Fruit fly (Drosophila melanogaster) whole organism, adult: ENCODE data around the gene pyd.

ENCODE experiments used
- CG11617 ChIP-seq: fragments of 200-800 bp; sonication (Bioruptor generic); optimal IDR thresholded peaks from 2 replicates; lab custom pipeline; 2017; ENCODE audit warnings: mild to moderate bottlenecking, missing biosample characterization, missing genetic modification reagents, missing genetic modification characterization
- CG12768 ChIP-seq: fragments of 200-800 bp; sonication (Bioruptor generic); optimal IDR thresholded peaks from 2 replicates; lab custom pipeline; 2017; ENCODE audit warnings: missing biosample characterization, missing genetic modification characterization, mild to moderate bottlenecking, moderate library complexity, missing genetic modification reagents
- CG14711 ChIP-seq: fragments of 200-800 bp; sonication (Bioruptor generic); optimal IDR thresholded peaks from 2 replicates; lab custom pipeline; 2018; ENCODE audit warnings: missing biosample characterization, mild to moderate bottlenecking, missing genetic modification characterization, moderate library complexity
- CG1620 ChIP-seq: fragments of 200-800 bp; sonication (Bioruptor generic); optimal IDR thresholded peaks from 2 replicates; lab custom pipeline; 2016; ENCODE audit warnings: missing biosample characterization, missing genetic modification characterization
- CG33017 ChIP-seq: fragments of 200-800 bp; sonication (Bioruptor generic); optimal IDR thresholded peaks from 2 replicates; lab custom pipeline; 2018; ENCODE audit warnings: missing biosample characterization, mild to moderate bottlenecking, missing genetic modification characterization, moderate library complexity
- CG5204 ChIP-seq: fragments of 200-800 bp; sonication (Bioruptor generic); optimal IDR thresholded peaks from 2 replicates; lab custom pipeline; 2016; ENCODE audit warnings: missing biosample characterization, missing genetic modification characterization
- CG7045 ChIP-seq: fragments of 200-800 bp; sonication (Bioruptor generic); optimal IDR thresholded peaks from 2 replicates; lab custom pipeline; 2017; ENCODE audit warnings: missing biosample characterization, mild to moderate bottlenecking, missing genetic modification characterization
- CG7101 ChIP-seq: fragments of 200-800 bp; sonication (Bioruptor generic); optimal IDR thresholded peaks from 2 replicates; lab custom pipeline; 2018; ENCODE audit warnings: missing biosample characterization, mild to moderate bottlenecking, missing genetic modification characterization, moderate library complexity
- Clk ChIP-seq: fragments of 200-800 bp; sonication (Bioruptor generic); optimal IDR thresholded peaks from 2 replicates; lab custom pipeline; 2017; ENCODE audit warnings: missing biosample characterization, missing genetic modification characterization
- Crg-1 ChIP-seq: fragments of 200-800 bp; sonication (Bioruptor generic); optimal IDR thresholded peaks from 2 replicates; lab custom pipeline; 2016; ENCODE audit warnings: missing biosample characterization, missing genetic modification characterization
- Hr96 ChIP-seq: fragments of 200-800 bp; sonication (Bioruptor generic); optimal IDR thresholded peaks from 2 replicates; lab custom pipeline; 2016; ENCODE audit warnings: missing biosample characterization, missing genetic modification characterization
- Mnt ChIP-seq: fragments of 200-800 bp; sonication (Bioruptor generic); optimal IDR thresholded peaks from 2 replicates; lab custom pipeline; 2016; ENCODE audit warnings: missing biosample characterization, mild to moderate bottlenecking, missing genetic modification characterization
- bab1 ChIP-seq: fragments of 200-800 bp; sonication (Bioruptor generic); optimal IDR thresholded peaks from 3 replicates; lab custom pipeline; 2019; ENCODE audit warnings: missing biosample characterization, mild to moderate bottlenecking, missing genetic modification characterization, moderate library complexity
- cic ChIP-seq: fragments of 200-800 bp; sonication (Bioruptor generic); optimal IDR thresholded peaks from 2 replicates; lab custom pipeline; 2017; ENCODE audit warnings: missing biosample characterization, mild to moderate bottlenecking, missing genetic modification characterization, moderate library complexity
- cnc ChIP-seq, 2 experiments: fragments of >200 bp; optimal IDR thresholded peaks; 2 replicates each; lab custom pipeline; 2017
- kay ChIP-seq: fragments of 200-800 bp; sonication (Bioruptor generic); peaks from one replicate; lab custom pipeline; 2016; ENCODE audit warnings: missing biosample characterization, missing genetic modification characterization, borderline replicate concordance
- ovo ChIP-seq: fragments of 200-800 bp; sonication (Bioruptor generic); optimal IDR thresholded peaks from 2 replicates; lab custom pipeline; 2016; ENCODE audit warnings: missing biosample characterization, missing genetic modification characterization
- pad ChIP-seq: fragments of 200-800 bp; sonication (Bioruptor generic); optimal IDR thresholded peaks from 3 replicates; lab custom pipeline; 2017; ENCODE audit warnings: missing biosample characterization, missing genetic modification characterization, mild to moderate bottlenecking, moderate library complexity, missing genetic modification reagents
- tj ChIP-seq: fragments of 200-800 bp; sonication (Bioruptor generic); optimal IDR thresholded peaks from 3 replicates; lab custom pipeline; 2017; ENCODE audit warnings: missing biosample characterization, mild to moderate bottlenecking, missing genetic modification characterization, moderate library complexity
- toe ChIP-seq: fragments of 200-800 bp; sonication (Bioruptor generic); optimal IDR thresholded peaks from 2 replicates; lab custom pipeline; 2016; ENCODE audit warnings: missing biosample characterization, missing genetic modification characterization

Gene pyd

DNA sequence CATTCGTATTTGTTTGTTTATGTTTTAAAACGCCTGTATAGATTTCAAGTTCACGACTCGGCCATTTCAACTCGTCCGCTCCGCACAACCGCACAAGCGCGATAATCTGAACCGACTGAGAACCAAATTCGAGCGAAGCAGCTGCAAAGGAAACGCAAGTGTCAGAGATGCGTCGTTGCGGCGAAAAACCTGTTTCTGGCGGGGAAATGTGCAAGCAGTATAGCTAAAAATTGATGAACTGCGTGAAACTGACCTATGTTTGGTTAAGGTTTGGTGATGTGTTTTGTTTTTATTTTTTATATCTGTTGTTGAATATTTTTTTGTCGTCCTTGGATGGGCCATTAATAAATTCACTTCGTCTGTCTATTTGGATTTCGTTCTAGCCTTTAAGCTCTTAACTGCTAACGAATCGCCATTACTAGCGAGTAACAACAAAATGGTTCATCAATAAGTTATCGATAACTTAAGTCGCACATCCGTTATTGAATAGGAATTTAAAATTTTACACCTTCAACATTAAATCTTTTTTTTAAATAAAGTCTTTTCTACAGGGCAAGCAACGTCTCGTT is at the start of gene pyd:
pyd (minus strand) TSS at position 120 of the 569 bp plus-strand sequence.
- TF ChIP-seq CG1620 (GFP tag; lab: Kevin White, UChicago): peak; percentile 47
- TF ChIP-seq bab1 (GFP tag; lab: Kevin White, UChicago): peak; percentile 84
- TF ChIP-seq Clk (GFP tag; lab: Kevin White, UChicago): no peak
- TF ChIP-seq CG11617 (GFP tag; lab: Kevin White, UChicago): peak; percentile 66
- no peak for TF ChIP-seq CG12768 (GFP tag; lab: Kevin White, UChicago)
- no peak for TF ChIP-seq cnc (optimal IDR thresholded peaks at IDR 0.05; lab: Kevin White, UChicago)
- peak; percentile 47 for TF ChIP-seq CG7045 (GFP tag; lab: Kevin White, UChicago)
- no peak for TF ChIP-seq CG33017 (tag; lab: Kevin White, UChicago)
- TF ChIP-seq kay (GFP tag; lab: Kevin White, UChicago): peak; percentile 88
- TF ChIP-seq CG14711: peak; percentile 35
- TF ChIP-seq toe (GFP tag; lab: Kevin White, UChicago): peak; percentile 75
- peak; percentile 59 for TF ChIP-seq CG5204 (GFP tag; lab: Kevin White, UChicago)
- TF ChIP-seq Mnt (GFP tag; lab: Kevin White, UChicago): peak; percentile 61
- peak; percentile 33 for TF ChIP-seq pad (GFP tag; lab: Kevin White, UChicago)
- TF ChIP-seq ovo (GFP tag; lab: Kevin White, UChicago): peak; percentile 54
- peak; percentile 74 for TF ChIP-seq Crg-1 (GFP tag; lab: Kevin White, UChicago)
- peak; percentile 81 for TF ChIP-seq Hr96
- TF ChIP-seq cic (GFP tag; lab: Kevin White, UChicago): no peak
- peak; percentile 61 for TF ChIP-seq tj
- TF ChIP-seq CG7101 (tag; lab: Kevin White, UChicago): peak; percentile 68

DNA sequence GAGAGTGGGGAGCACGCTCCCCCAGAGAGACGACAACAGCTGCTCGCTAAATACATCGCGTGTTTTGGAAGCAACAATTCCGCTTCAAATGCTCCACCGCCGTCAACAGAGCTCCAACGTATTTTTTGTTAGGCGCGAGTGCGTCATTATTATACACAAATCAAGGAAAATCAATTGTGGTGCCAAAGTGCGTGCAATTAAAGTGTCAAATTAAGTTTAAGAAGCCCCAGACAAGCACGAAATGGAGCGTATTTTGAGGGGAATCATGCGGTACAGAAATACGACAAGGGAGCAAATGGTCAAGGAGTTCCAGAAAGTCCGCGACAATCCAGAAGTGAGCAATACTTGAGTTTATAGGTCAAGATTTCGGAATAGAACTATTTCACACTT is 49.1 kb upstream of the pyd start, which contains the start of gene CAHbeta:
CAHbeta (plus strand) TSS at position 85 of the 390 bp plus-strand sequence.
- peak; percentile 9 for TF ChIP-seq CG7101 (tag; lab: Kevin White, UChicago)
- no peak for TF ChIP-seq toe (GFP tag; lab: Kevin White, UChicago)
- peak; percentile 32 for TF ChIP-seq cic (GFP tag; lab: Kevin White, UChicago)
- TF ChIP-seq CG7045 (GFP tag; lab: Kevin White, UChicago): peak; percentile 44
- TF ChIP-seq CG14711: peak; percentile 11
- TF ChIP-seq Mnt (GFP tag; lab: Kevin White, UChicago): peak; percentile 50
- no peak for TF ChIP-seq tj
- no peak for TF ChIP-seq CG33017 (tag; lab: Kevin White, UChicago)
- peak; percentile 67 for TF ChIP-seq CG12768 (GFP tag; lab: Kevin White, UChicago)
- TF ChIP-seq Hr96: peak; percentile 53
- no peak for TF ChIP-seq cnc (optimal IDR thresholded peaks at IDR 0.05; lab: Kevin White, UChicago)
- TF ChIP-seq pad (GFP tag; lab: Kevin White, UChicago): peak; percentile 34
- TF ChIP-seq CG1620 (GFP tag; lab: Kevin White, UChicago): no peak
- TF ChIP-seq bab1 (GFP tag; lab: Kevin White, UChicago): peak; percentile 57
- TF ChIP-seq Crg-1 (GFP tag; lab: Kevin White, UChicago): no peak
- TF ChIP-seq Clk (GFP tag; lab: Kevin White, UChicago): no peak
- peak; percentile 95 for TF ChIP-seq kay (GFP tag; lab: Kevin White, UChicago)
- peak; percentile 32 for TF ChIP-seq CG11617 (GFP tag; lab: Kevin White, UChicago)
- TF ChIP-seq CG5204 (GFP tag; lab: Kevin White, UChicago): no peak
- no peak for TF ChIP-seq ovo (GFP tag; lab: Kevin White, UChicago)

DNA sequence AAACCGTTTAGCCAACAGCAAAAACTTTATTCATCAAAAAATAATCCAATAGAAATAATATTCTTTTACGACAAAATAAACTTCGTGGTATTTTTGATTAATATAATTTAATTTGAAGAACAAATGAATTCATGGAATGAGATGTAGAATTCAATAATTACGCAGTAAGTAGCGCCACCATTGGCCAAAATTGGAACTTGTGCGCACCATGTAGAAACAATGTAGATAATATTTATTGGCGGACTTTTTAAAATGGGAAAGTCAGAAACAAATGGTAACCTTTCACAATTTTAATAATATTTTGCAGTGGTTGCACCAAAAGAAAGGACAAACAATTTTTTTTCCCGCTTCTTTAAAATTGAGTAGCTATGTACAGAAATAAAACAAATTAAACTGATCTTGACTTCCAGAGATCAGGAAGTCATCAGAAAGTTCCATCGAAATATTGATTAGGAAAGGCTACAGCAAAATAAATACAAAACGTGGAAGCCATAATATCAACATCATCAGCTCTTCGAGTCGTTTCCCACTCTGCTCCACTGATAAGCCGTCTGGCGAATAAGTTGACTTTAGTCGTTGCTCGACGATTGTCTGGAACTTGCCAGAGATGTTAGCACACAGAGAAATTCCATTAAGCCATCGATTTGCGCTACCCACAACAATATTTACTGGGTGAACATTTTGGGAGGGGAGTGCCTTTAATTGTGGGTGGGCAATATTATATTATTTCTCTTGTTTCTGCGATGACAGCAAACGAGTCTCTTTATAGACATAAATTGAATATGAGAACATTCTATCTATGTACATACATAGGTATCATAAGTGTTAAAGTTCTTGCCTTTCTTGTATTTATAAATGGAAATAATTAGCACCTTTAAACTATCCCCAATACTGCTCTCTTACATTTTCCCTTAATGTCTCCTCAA is 48.4 kb upstream of the pyd start:
- TF ChIP-seq cnc (optimal IDR thresholded peaks at IDR 0.05; lab: Kevin White, UChicago): no peak
- no peak for TF ChIP-seq CG1620 (GFP tag; lab: Kevin White, UChicago)
- peak; percentile 39 for TF ChIP-seq CG12768 (GFP tag; lab: Kevin White, UChicago)
- TF ChIP-seq CG11617 (GFP tag; lab: Kevin White, UChicago): no peak
- TF ChIP-seq bab1 (GFP tag; lab: Kevin White, UChicago): no peak
- TF ChIP-seq toe (GFP tag; lab: Kevin White, UChicago): peak; percentile 28
- TF ChIP-seq Hr96: no peak
- no peak for TF ChIP-seq kay (GFP tag; lab: Kevin White, UChicago)

DNA sequence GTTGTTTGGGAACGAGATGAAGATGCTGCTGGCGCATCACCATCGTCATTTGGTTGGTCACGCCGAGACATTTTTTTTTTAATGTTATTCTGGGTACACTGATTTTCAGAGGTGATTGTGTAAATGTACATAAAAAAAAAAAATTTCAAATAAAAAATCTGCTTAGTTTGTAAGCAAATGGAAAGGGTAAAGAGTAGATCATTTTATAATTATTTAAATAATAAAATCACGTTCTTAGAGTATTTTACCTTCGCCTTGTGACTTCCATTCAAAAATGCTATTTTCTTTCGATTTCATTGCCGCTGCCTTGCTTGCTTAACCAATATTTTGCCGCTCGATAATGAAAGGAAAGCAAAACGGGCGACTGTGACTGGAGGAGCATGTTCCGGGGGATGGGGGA is 47.1 kb upstream of the pyd start:
- TF ChIP-seq cnc (optimal IDR thresholded peaks at IDR 0.05; lab: Kevin White, UChicago) (no peak), Hr96 (no peak), tj (no peak), pad (GFP tag; lab: Kevin White, UChicago) (no peak), CG5204 (GFP tag; lab: Kevin White, UChicago) (no peak), CG14711 (no peak), Mnt (GFP tag; lab: Kevin White, UChicago) (no peak), toe (GFP tag; lab: Kevin White, UChicago) (no peak), bab1 (GFP tag; lab: Kevin White, UChicago) (no peak)

DNA sequence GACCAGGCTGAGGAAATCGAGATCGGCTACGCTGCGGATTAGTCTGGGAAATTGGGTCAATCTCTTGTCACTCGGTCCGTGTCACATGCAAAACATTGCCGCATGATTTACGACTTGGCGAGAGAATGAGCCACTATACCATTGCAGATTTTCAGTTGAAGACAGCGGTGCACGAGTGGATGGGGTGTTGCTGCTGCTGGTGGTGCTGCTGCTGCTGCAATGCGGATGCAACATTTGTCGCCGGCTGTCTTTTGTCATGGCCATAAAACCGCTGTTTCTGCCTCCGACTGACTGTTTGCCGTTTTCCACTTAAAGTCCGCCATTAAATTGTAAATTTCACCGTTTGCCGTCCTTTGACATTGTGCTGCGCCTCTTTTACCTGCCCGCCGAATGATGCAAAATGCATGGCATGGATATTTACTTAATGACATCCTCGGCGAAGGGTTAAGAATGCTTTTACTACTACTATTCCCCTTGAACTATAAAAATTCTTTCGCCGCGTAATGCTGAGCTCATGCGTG is 44.4 kb upstream of the pyd start:
- TF ChIP-seq cic (GFP tag; lab: Kevin White, UChicago) (no peak), CG1620 (GFP tag; lab: Kevin White, UChicago) (no peak), CG11617 (GFP tag; lab: Kevin White, UChicago) (no peak), kay (GFP tag; lab: Kevin White, UChicago) (no peak), CG12768 (GFP tag; lab: Kevin White, UChicago) (no peak), toe (GFP tag; lab: Kevin White, UChicago) (no peak), bab1 (GFP tag; lab: Kevin White, UChicago) (no peak), CG33017 (tag; lab: Kevin White, UChicago) (no peak), Hr96 (no peak), CG14711 (no peak), CG7045 (GFP tag; lab: Kevin White, UChicago) (no peak), ovo (GFP tag; lab: Kevin White, UChicago) (no peak), Crg-1 (GFP tag; lab: Kevin White, UChicago) (no peak), pad (GFP tag; lab: Kevin White, UChicago) (no peak), cnc (optimal IDR thresholded peaks at IDR 0.05; lab: Kevin White, UChicago) (no peak), CG7101 (tag; lab: Kevin White, UChicago) (no peak), Clk (GFP tag; lab: Kevin White, UChicago) (no peak), tj (no peak), CG5204 (GFP tag; lab: Kevin White, UChicago) (no peak), Mnt (GFP tag; lab: Kevin White, UChicago) (no peak)
